Worm (Caenorhabditis elegans): ENCODE data around the gene K09C4.5.

DNA sequence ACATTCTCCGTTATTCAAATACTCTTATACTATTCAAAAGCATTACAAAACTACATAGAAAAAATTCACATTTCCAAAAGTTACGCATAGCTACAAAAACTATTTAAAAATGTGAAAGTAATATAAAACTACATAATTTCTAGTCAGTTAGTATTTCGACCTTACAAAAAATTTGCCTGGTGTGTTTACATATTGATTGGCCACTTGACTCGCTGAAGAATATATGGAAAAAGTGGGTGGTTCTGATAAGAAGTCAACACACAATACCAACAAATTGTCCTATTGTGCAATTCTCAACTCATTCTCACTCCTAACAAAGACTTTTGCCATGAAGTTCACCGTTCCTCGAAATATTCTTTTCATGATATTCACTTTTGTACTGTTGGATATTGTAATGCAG, 16.2 kb downstream of the K09C4.5 start, which contains the start of gene K09C4.1:
- TF ChIP-seq pha-4 (tag; optimal IDR thresholded peaks at IDR 0.05) (no peak), C38D4.7 (GFP tag; optimal IDR thresholded peaks at IDR 0.05) (no peak), ref-2 (tag; optimal IDR thresholded peaks at IDR 0.05) (no peak), dve-1 (tag; optimal IDR thresholded peaks at IDR 0.05) (no peak), ceh-6 (GFP tag; optimal IDR thresholded peaks at IDR 0.05) (no peak), sdc-2 (tag; optimal IDR thresholded peaks at IDR 0.05) (no peak), K02D7.2 (tag; optimal IDR thresholded peaks at IDR 0.05) (no peak), elt-2 (tag; optimal IDR thresholded peaks at IDR 0.05) (no peak), odd-2 (tag; optimal IDR thresholded peaks at IDR 0.05) (no peak), madf-2 (tag; optimal IDR thresholded peaks at IDR 0.05) (no peak), ceh-9 (tag; optimal IDR thresholded peaks at IDR 0.05) (no peak)

Data from whole organism, late embryonic.